Fruit fly (Drosophila melanogaster): Measurements from ENCODE around the gene CG1840.
A peak's percentile ranks its signal among the peaks of the same experiment; 100 is the strongest.

Gene CG1840

dm6 chrX:11846049-11846718, 42.0 kb upstream of the CG1840 start, which contains the start of gene CG15740:
CG15740 (minus strand) TSS chrX:11846099.
- TF ChIP-seq sage (GFP tag; optimal IDR thresholded peaks at IDR 0.05) (no peak), h (GFP tag; optimal IDR thresholded peaks at IDR 0.05) (no peak), Vsx2 (GFP tag; optimal IDR thresholded peaks at IDR 0.05; ENCODE audit: partially characterized antibody) (no peak), CG32264 (GFP tag; optimal IDR thresholded peaks at IDR 0.05) (no peak), sv (GFP tag; optimal IDR thresholded peaks at IDR 0.05) (no peak), rgr (GFP tag; optimal IDR thresholded peaks at IDR 0.05) (no peak), tai (GFP tag; optimal IDR thresholded peaks at IDR 0.05) (no peak), Dfd (GFP tag; optimal IDR thresholded peaks at IDR 0.05) (no peak), N (GFP tag; optimal IDR thresholded peaks at IDR 0.05) (no peak), lola (GFP tag; optimal IDR thresholded peaks at IDR 0.05) (no peak), Hr78 (GFP tag; optimal IDR thresholded peaks at IDR 0.05) (no peak), fru (GFP tag; optimal IDR thresholded peaks at IDR 0.05) (no peak), usp (GFP tag; optimal IDR thresholded peaks at IDR 0.05) (no peak), psq (GFP tag; optimal IDR thresholded peaks at IDR 0.05) (no peak), br (GFP tag; optimal IDR thresholded peaks at IDR 0.05) (no peak), Mio (GFP tag; optimal IDR thresholded peaks at IDR 0.05) (no peak), woc (GFP tag; optimal IDR thresholded peaks at IDR 0.05) (no peak), brk (GFP tag; optimal IDR thresholded peaks at IDR 0.05) (no peak)

dm6 chrX:11848507-11849264, 39.5 kb upstream of the CG1840 start:
- TF ChIP-seq dmrt93B (GFP tag; optimal IDR thresholded peaks at IDR 0.05), result no peak
- no peak for TF ChIP-seq CG9705 (GFP tag; optimal IDR thresholded peaks at IDR 0.05)

DNA sequence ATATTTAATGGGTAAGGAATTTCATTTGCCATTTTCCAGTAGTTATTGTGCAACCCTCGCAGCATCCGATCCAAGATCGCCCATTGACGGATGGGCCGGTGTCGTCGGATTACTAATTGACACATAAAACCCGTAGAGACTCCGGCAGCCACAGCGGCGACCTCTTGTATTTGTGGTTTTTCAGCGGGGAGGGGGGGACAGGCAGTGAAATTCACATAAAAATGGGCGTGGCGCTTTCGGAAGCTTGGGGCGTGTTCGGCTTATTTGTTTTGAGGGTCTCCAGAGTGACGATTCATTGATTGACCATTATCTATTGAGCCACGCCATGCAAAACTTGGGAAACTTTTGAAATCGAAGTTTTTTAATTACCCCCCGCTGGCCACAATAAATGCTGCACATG, 38.9 kb upstream of the CG1840 start:
- TF ChIP-seq sv (GFP tag; optimal IDR thresholded peaks at IDR 0.05), result no peak
- TF ChIP-seq br (GFP tag; optimal IDR thresholded peaks at IDR 0.05), result no peak
- TF ChIP-seq N (GFP tag; optimal IDR thresholded peaks at IDR 0.05), result no peak
- no peak for TF ChIP-seq psq (GFP tag; optimal IDR thresholded peaks at IDR 0.05)
- no peak for TF ChIP-seq Abd-B (GFP tag; optimal IDR thresholded peaks at IDR 0.05)
- TF ChIP-seq usp (GFP tag; optimal IDR thresholded peaks at IDR 0.05), result no peak
- no peak for TF ChIP-seq h (GFP tag; optimal IDR thresholded peaks at IDR 0.05)
- TF ChIP-seq GATAd (GFP tag; optimal IDR thresholded peaks at IDR 0.05), result no peak

DNA sequence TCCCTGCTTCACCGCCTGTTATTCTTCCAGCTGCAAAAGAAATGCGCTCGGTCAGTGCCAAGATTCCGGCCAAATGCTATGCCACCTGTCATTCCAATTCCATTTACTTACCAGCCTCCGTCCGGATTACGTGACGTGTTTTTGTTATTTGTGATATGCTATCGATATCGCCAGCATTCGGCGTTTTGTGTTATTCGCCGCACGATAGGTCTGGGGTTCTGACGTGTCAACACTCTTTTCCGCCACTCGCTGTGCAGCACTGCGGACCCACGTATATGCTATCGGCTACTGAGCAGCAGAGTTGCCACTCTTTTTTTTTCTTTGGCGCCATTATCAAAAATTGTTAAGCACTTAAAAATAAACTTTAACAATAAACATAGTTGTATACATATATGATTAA, 35.8 kb upstream of the CG1840 start, which contains the start of gene p24-1:
Gene p24-1, minus strand, starts transcription at position 221 of the 400 bp plus-strand sequence.
- TF ChIP-seq N (GFP tag; optimal IDR thresholded peaks at IDR 0.05), result no peak
- no peak for TF ChIP-seq lola (GFP tag; optimal IDR thresholded peaks at IDR 0.05)
- TF ChIP-seq pan (optimal IDR thresholded peaks at IDR 0.05), result no peak
- TF ChIP-seq sv (GFP tag; optimal IDR thresholded peaks at IDR 0.05), result peak; percentile 24
- TF ChIP-seq br (GFP tag; optimal IDR thresholded peaks at IDR 0.05), result peak; percentile 53
- no peak for TF ChIP-seq jim (GFP tag; optimal IDR thresholded peaks at IDR 0.05)
- peak; percentile 33 for TF ChIP-seq Sp1 (GFP tag; optimal IDR thresholded peaks at IDR 0.05)
- no peak for TF ChIP-seq sage (GFP tag; optimal IDR thresholded peaks at IDR 0.05)
- TF ChIP-seq h (GFP tag; optimal IDR thresholded peaks at IDR 0.05), result peak; percentile 73
- no peak for TF ChIP-seq dsf (GFP tag; optimal IDR thresholded peaks at IDR 0.05; ENCODE audit: borderline replicate concordance)
- peak; percentile 25 for TF ChIP-seq CG32264 (GFP tag; optimal IDR thresholded peaks at IDR 0.05)
- no peak for TF ChIP-seq usp (GFP tag; optimal IDR thresholded peaks at IDR 0.05)
- no peak for TF ChIP-seq brk (GFP tag; optimal IDR thresholded peaks at IDR 0.05)
- peak; percentile 29 for TF ChIP-seq dmrt93B (GFP tag; optimal IDR thresholded peaks at IDR 0.05)
- TF ChIP-seq psq (GFP tag; optimal IDR thresholded peaks at IDR 0.05), result peak; percentile 50
- TF ChIP-seq ey (GFP tag; optimal IDR thresholded peaks at IDR 0.05), result peak; percentile 41
- TF ChIP-seq Hr83 (GFP tag; optimal IDR thresholded peaks at IDR 0.05; ENCODE audit: poor library complexity, severe bottlenecking), result peak; percentile 91
- TF ChIP-seq Dfd (GFP tag; optimal IDR thresholded peaks at IDR 0.05), result no peak
- peak; percentile 34 for TF ChIP-seq OdsH (GFP tag; optimal IDR thresholded peaks at IDR 0.05)
- TF ChIP-seq Rel (GFP tag; optimal IDR thresholded peaks at IDR 0.05), result no peak
- TF ChIP-seq Rel (tag; optimal IDR thresholded peaks at IDR 0.05), result peak; percentile 54
- peak; percentile 86 for TF ChIP-seq Hnf4 (GFP tag; optimal IDR thresholded peaks at IDR 0.05)
- peak; percentile 36 for TF ChIP-seq fru (GFP tag; optimal IDR thresholded peaks at IDR 0.05)
- TF ChIP-seq Abd-B (GFP tag; optimal IDR thresholded peaks at IDR 0.05), result no peak
- no peak for TF ChIP-seq Vsx2 (GFP tag; optimal IDR thresholded peaks at IDR 0.05; ENCODE audit: partially characterized antibody)
- TF ChIP-seq rgr (GFP tag; optimal IDR thresholded peaks at IDR 0.05), result peak; percentile 75
- TF ChIP-seq dl (GFP tag; optimal IDR thresholded peaks at IDR 0.05; ENCODE audit: insufficient read depth in 1 of 2, partially characterized antibody in 2 of 2), result no peak
- no peak for TF ChIP-seq CrebA (GFP tag; optimal IDR thresholded peaks at IDR 0.05; ENCODE audit: borderline replicate concordance)
- no peak for TF ChIP-seq Dif (GFP tag; optimal IDR thresholded peaks at IDR 0.05; ENCODE audit: partially characterized antibody)
- no peak for TF ChIP-seq woc (GFP tag; optimal IDR thresholded peaks at IDR 0.05)
- no peak for TF ChIP-seq Mio (GFP tag; optimal IDR thresholded peaks at IDR 0.05)
- TF ChIP-seq Myc (optimal IDR thresholded peaks at IDR 0.05), result peak; percentile 21
- no peak for TF ChIP-seq CG9705 (GFP tag; optimal IDR thresholded peaks at IDR 0.05)
- peak; percentile 36 for TF ChIP-seq HLH106 (tag; optimal IDR thresholded peaks at IDR 0.05)
- TF ChIP-seq tai (GFP tag; optimal IDR thresholded peaks at IDR 0.05), result no peak
- TF ChIP-seq Jra (GFP tag; optimal IDR thresholded peaks at IDR 0.05), result peak; percentile 55
- TF ChIP-seq foxo (GFP tag; optimal IDR thresholded peaks at IDR 0.05), result peak in 1 of 2 experiments; percentile 69
- TF ChIP-seq Hr78 (GFP tag; optimal IDR thresholded peaks at IDR 0.05), result no peak
